Fruit fly (Drosophila melanogaster): ENCODE results near the gene Nplp4.
A peak's percentile ranks its signal among the peaks of the same experiment; 100 is the strongest.

Nplp4 gene

dm6 chr2L:1980708-1981339 lies 27.4 kb upstream of the Nplp4 start, which contains the start of the genes CG15356 and CG15362 (continued):
- no peak for TF ChIP-seq CG11247 (GFP tag; IDR thresholded peaks at IDR 0.05)
- TF ChIP-seq toy (GFP tag; IDR thresholded peaks at IDR 0.05), result no peak
- peak; percentile 99 for TF ChIP-seq vnd (GFP tag; IDR thresholded peaks at IDR 0.05; ENCODE audit: partially characterized antibody)
- no peak for TF ChIP-seq HLHmδ (GFP tag; optimal IDR thresholded peaks at IDR 0.05)
- TF ChIP-seq sna (GFP tag; IDR thresholded peaks at IDR 0.05; ENCODE audit: partially characterized antibody), result peak; percentile 97
- peak; percentile 56 for TF ChIP-seq Meics (GFP tag; optimal IDR thresholded peaks at IDR 0.05)
- peak; percentile 41; the same call in 1 of the 2 replicates for TF ChIP-seq CG8765 (GFP tag; IDR thresholded peaks at IDR 0.05)
- TF ChIP-seq Gsc (GFP tag; IDR thresholded peaks at IDR 0.05), result no peak
- TF ChIP-seq usp (GFP tag; optimal IDR thresholded peaks at IDR 0.05), result no peak
- no peak for TF ChIP-seq da (GFP tag; optimal IDR thresholded peaks at IDR 0.05)
- peak; percentile 49 for TF ChIP-seq grau (tag; optimal IDR thresholded peaks at IDR 0.05)
- peak in 1 of 2 experiments; percentile 27 for TF ChIP-seq Pdp1 (GFP tag; optimal IDR thresholded peaks at IDR 0.05)
- peak; percentile 29 for TF ChIP-seq Fer3 (tag; optimal IDR thresholded peaks at IDR 0.05)
- no peak for TF ChIP-seq CG4282 (GFP tag; optimal IDR thresholded peaks at IDR 0.05)
- no peak for TF ChIP-seq CG7786 (GFP tag; optimal IDR thresholded peaks at IDR 0.05)
- peak; percentile 98 for TF ChIP-seq tna (GFP tag; IDR thresholded peaks at IDR 0.05; ENCODE audit: partially characterized antibody)
- TF ChIP-seq CG17385 (GFP tag; optimal IDR thresholded peaks at IDR 0.05), result no peak
- TF ChIP-seq yki (optimal IDR thresholded peaks at IDR 0.05), result no peak
- TF ChIP-seq CG17361 (GFP tag; IDR thresholded peaks at IDR 0.05), result peak; percentile 58; the same call in 1 of the 3 replicates
- peak; percentile 59 for TF ChIP-seq CG2712 (tag; optimal IDR thresholded peaks at IDR 0.05)
- peak; percentile 99 for TF ChIP-seq Opbp (GFP tag; IDR thresholded peaks at IDR 0.05; ENCODE audit: partially characterized antibody)
- no peak for TF ChIP-seq dmrt99B (tag; optimal IDR thresholded peaks at IDR 0.05)
- no peak for TF ChIP-seq CG33213 (GFP tag; optimal IDR thresholded peaks at IDR 0.05)
- peak; percentile 2 for TF ChIP-seq Bdp1 (GFP tag; optimal IDR thresholded peaks at IDR 0.05)
- TF ChIP-seq CG11695 (GFP tag; IDR thresholded peaks at IDR 0.05), result 0 out of 3 replicates have a peak, but pooled peaks have one; percentile 20
- no peak for TF ChIP-seq hth (optimal IDR thresholded peaks at IDR 0.05)
- TF ChIP-seq CG10431 (GFP tag; optimal IDR thresholded peaks at IDR 0.05), result no peak
- TF ChIP-seq CG6272 (GFP tag; IDR thresholded peaks at IDR 0.05), result peak; percentile 38; the same call in 1 of the 2 replicates
- no peak for TF ChIP-seq ac (GFP tag; optimal IDR thresholded peaks at IDR 0.05)
- peak; percentile 46 for TF ChIP-seq Myb (GFP tag; optimal IDR thresholded peaks at IDR 0.05)
- peak; percentile 5 for TF ChIP-seq tin (GFP tag; optimal IDR thresholded peaks at IDR 0.05)
- no peak for TF ChIP-seq al (GFP tag; IDR thresholded peaks at IDR 0.05)
- TF ChIP-seq sens (GFP tag), result peak; percentile 81
- TF ChIP-seq MBD-R2 (GFP tag; IDR thresholded peaks at IDR 0.05), result peak; percentile 84
- TF ChIP-seq vfl (GFP tag; optimal IDR thresholded peaks at IDR 0.05), result peak; percentile 15
- TF ChIP-seq Bgb (GFP tag; IDR thresholded peaks at IDR 0.05; ENCODE audit: partially characterized antibody), result peak; percentile 99
- peak; percentile 29 for TF ChIP-seq HLH54F (GFP tag; optimal IDR thresholded peaks at IDR 0.05)
- TF ChIP-seq Nf-YC (tag; optimal IDR thresholded peaks at IDR 0.05), result peak; percentile 29
- no peak for TF ChIP-seq Sox100B (GFP tag; optimal IDR thresholded peaks at IDR 0.05)
- TF ChIP-seq CG17802 (tag; optimal IDR thresholded peaks at IDR 0.05), result no peak
- TF ChIP-seq Usf (GFP tag; optimal IDR thresholded peaks at IDR 0.05), result no peak
- TF ChIP-seq Hsf (GFP tag; optimal IDR thresholded peaks at IDR 0.05), result peak; percentile 35
- TF ChIP-seq Fer1 (GFP tag; optimal IDR thresholded peaks at IDR 0.05), result peak; percentile 30
- TF ChIP-seq ken (GFP tag; IDR thresholded peaks at IDR 0.05), result no peak
- TF ChIP-seq CG17186 (GFP tag; optimal IDR thresholded peaks at IDR 0.05), result peak; percentile 8
- peak; percentile 7 for TF ChIP-seq zen (tag; optimal IDR thresholded peaks at IDR 0.05)
- no peak for TF ChIP-seq CG12769 (tag; optimal IDR thresholded peaks at IDR 0.05)
- TF ChIP-seq so (GFP tag; IDR thresholded peaks at IDR 0.05), result no peak
- TF ChIP-seq zen2 (GFP tag; IDR thresholded peaks at IDR 0.05; ENCODE audit: partially characterized antibody), result peak; percentile 98
- TF ChIP-seq Dll (GFP tag; IDR thresholded peaks at IDR 0.05; ENCODE audit: partially characterized antibody), result peak; percentile 98

Measured in whole organism, embryonic.